Worm (Caenorhabditis elegans) whole organism, L1 larva: ENCODE data around the gene taf-3.

Experiments
- C04F5.9 ChIP-seq: sonication (generic microtip); optimal IDR thresholded peaks from 2 replicates; lab custom pipeline; 2016; ENCODE audit warnings: missing genetic modification characterization, missing compliant biosample characterization
- C16A3.4 ChIP-seq: fragments of 150-350 bp; optimal IDR thresholded peaks from 2 replicates; lab custom pipeline; 2014; ENCODE audit warnings: missing biosample characterization, missing genetic modification characterization
- C34B4.2 ChIP-seq: sonication (generic microtip); optimal IDR thresholded peaks from 2 replicates; lab custom pipeline; 2017; ENCODE audit warnings: mild to moderate bottlenecking, missing genetic modification characterization, missing compliant biosample characterization
- Y116A8C.19 ChIP-seq: sonication (generic microtip); optimal IDR thresholded peaks from 2 replicates; lab custom pipeline; 2016; ENCODE audit warnings: missing compliant biosample characterization, missing genetic modification characterization, borderline replicate concordance
- alr-1 ChIP-seq: fragments of 200-800 bp; sonication (Bioruptor generic); optimal IDR thresholded peaks from 2 replicates; lab custom pipeline; 2018; ENCODE audit warnings: borderline replicate concordance, mild to moderate bottlenecking, missing genetic modification characterization, missing compliant biosample characterization
- aly-2 ChIP-seq: fragments of 150-350 bp; optimal IDR thresholded peaks from 2 replicates; lab custom pipeline; 2014; ENCODE audit warnings: missing biosample characterization, missing genetic modification characterization
- ama-1 ChIP-seq: fragments of 150-350 bp; optimal IDR thresholded peaks from 2 replicates; lab custom pipeline; 2014
- ceh-63 ChIP-seq: fragments of 200-800 bp; sonication (Bioruptor generic); optimal IDR thresholded peaks from 2 replicates; lab custom pipeline; 2018; ENCODE audit warnings: mild to moderate bottlenecking, missing genetic modification characterization, missing compliant biosample characterization
- ceh-8 ChIP-seq: fragments of 200-800 bp; sonication (Bioruptor generic); optimal IDR thresholded peaks from 2 replicates; lab custom pipeline; 2018; ENCODE audit warnings: mild to moderate bottlenecking, missing genetic modification characterization, moderate library complexity, missing compliant biosample characterization
- ceh-82 ChIP-seq, 3 experiments: fragments of 150-350 bp in 1 of 3; sonication (generic microtip) in 2 of 3; optimal IDR thresholded peaks; 2 replicates each; lab custom pipeline; 2014 to 2017; ENCODE audit warnings: missing biosample characterization in 3 of 3, missing genetic modification characterization in 3 of 3
- ceh-88 ChIP-seq: fragments of 200-800 bp; sonication (Bioruptor generic); IDR thresholded peaks from 2 replicates; pipeline ENCODE4 v1.3.6; 2022; ENCODE audit warnings: missing genetic modification characterization, missing compliant biosample characterization
- ceh-90 ChIP-seq: sonication (generic microtip); optimal IDR thresholded peaks from 2 replicates; lab custom pipeline; 2016; ENCODE audit warnings: missing genetic modification characterization, missing compliant biosample characterization
- ces-1 ChIP-seq: fragments of 150-350 bp; optimal IDR thresholded peaks from 2 replicates; lab custom pipeline; 2014; ENCODE audit warnings: missing biosample characterization, missing genetic modification reagents, missing genetic modification characterization
- dpl-1 ChIP-seq, 3 experiments: fragments of 150-350 bp in 2 of 3; sonication (generic microtip) in 1 of 3; optimal IDR thresholded peaks; 2 replicates each; lab custom pipeline; 2014 to 2017; ENCODE audit warnings: missing biosample characterization in 3 of 3, missing genetic modification characterization in 3 of 3, missing genetic modification reagents in 3 of 3
- efl-1 ChIP-seq, 4 experiments: fragments of 150-350 bp; optimal IDR thresholded peaks in 3 of 4; peaks in 1 of 4; 1 replicate in 1 of 4; 2 replicates in 3 of 4; lab custom pipeline; 2014; ENCODE audit warnings: missing biosample characterization in 2 of 4, missing genetic modification characterization in 2 of 4, missing genetic modification reagents in 2 of 4
- efl-3 ChIP-seq: fragments of 200-800 bp; sonication (Bioruptor generic); optimal IDR thresholded peaks from 2 replicates; lab custom pipeline; 2018; ENCODE audit warnings: mild to moderate bottlenecking, missing genetic modification characterization, missing compliant biosample characterization
- elt-3 ChIP-seq, 6 experiments: fragments of 150-350 bp in 1 of 6; sonication (generic microtip); optimal IDR thresholded peaks; 2 replicates each; lab custom pipeline; 2017 to 2018; ENCODE audit warnings: missing biosample characterization in 6 of 6, missing genetic modification characterization in 6 of 6, inconsistent platforms in 1 of 6
- ets-5 ChIP-seq: fragments of 200-800 bp; sonication (Bioruptor generic); IDR thresholded peaks from 2 replicates; pipeline ENCODE4 v1.3.6; 2022; ENCODE audit warnings: missing genetic modification characterization, missing compliant biosample characterization
- fkh-10 ChIP-seq: sonication (generic microtip); optimal IDR thresholded peaks from 2 replicates; lab custom pipeline; 2017; ENCODE audit warnings: missing biosample characterization, missing genetic modification reagents, missing genetic modification characterization
- fkh-4 ChIP-seq: sonication (generic microtip); optimal IDR thresholded peaks from 2 replicates; lab custom pipeline; 2016; ENCODE audit warnings: missing compliant biosample characterization, missing genetic modification characterization, borderline replicate concordance
- fkh-8 ChIP-seq: sonication (generic microtip); optimal IDR thresholded peaks from 2 replicates; lab custom pipeline; 2016; ENCODE audit warnings: mild to moderate bottlenecking, missing genetic modification characterization, missing compliant biosample characterization
- fos-1 ChIP-seq: fragments of 150-350 bp; optimal IDR thresholded peaks from 2 replicates; lab custom pipeline; 2014; ENCODE audit warnings: missing biosample characterization, missing genetic modification characterization
- grh-1 ChIP-seq: fragments of 200-800 bp; sonication (Bioruptor generic); IDR thresholded peaks from 2 replicates; pipeline ENCODE4 v1.3.6; 2022; ENCODE audit warnings: missing genetic modification reagents, missing genetic modification characterization, missing compliant biosample characterization
- hlh-4 ChIP-seq: sonication (generic microtip); optimal IDR thresholded peaks from 2 replicates; lab custom pipeline; 2016; ENCODE audit warnings: mild to moderate bottlenecking, missing genetic modification characterization, missing compliant biosample characterization
- isw-1 ChIP-seq: fragments of 200-800 bp; sonication (Bioruptor generic); IDR thresholded peaks from 2 replicates; pipeline ENCODE4 v1.3.6; 2022; ENCODE audit warnings: missing genetic modification characterization, missing compliant biosample characterization
- jun-1 ChIP-seq: fragments of 150-350 bp; optimal IDR thresholded peaks from 2 replicates; lab custom pipeline; 2014; ENCODE audit warnings: missing biosample characterization, missing genetic modification reagents, missing genetic modification characterization
- lin-35 ChIP-seq, 2 experiments: fragments of 150-350 bp; optimal IDR thresholded peaks; 2 replicates each; lab custom pipeline; 2014; ENCODE audit warnings: missing biosample characterization in 2 of 2, missing genetic modification characterization in 2 of 2, missing genetic modification reagents in 2 of 2
- lin-39 ChIP-seq: fragments of 150-350 bp; optimal IDR thresholded peaks from 2 replicates; lab custom pipeline; 2014; ENCODE audit warnings: missing biosample characterization, missing genetic modification reagents, missing genetic modification characterization
- lsy-2 ChIP-seq, 2 experiments: fragments of 150-350 bp; optimal IDR thresholded peaks; 2 replicates each; lab custom pipeline; 2014; ENCODE audit warnings: missing biosample characterization in 2 of 2, missing genetic modification characterization in 2 of 2
- mab-9 ChIP-seq: fragments of 200-800 bp; sonication (Bioruptor generic); IDR thresholded peaks from 2 replicates; pipeline ENCODE4 v1.3.6; 2022; ENCODE audit warnings: missing genetic modification reagents, missing genetic modification characterization, missing compliant biosample characterization
- mdl-1 ChIP-seq, 2 experiments: fragments of 150-350 bp; optimal IDR thresholded peaks; 2 replicates each; lab custom pipeline; 2014 to 2017; ENCODE audit warnings: missing biosample characterization in 2 of 2, missing genetic modification characterization in 2 of 2, inconsistent platforms in 1 of 2
- nhr-11 ChIP-seq: fragments of 150-350 bp; optimal IDR thresholded peaks from 2 replicates; lab custom pipeline; 2014; ENCODE audit warnings: missing biosample characterization, missing genetic modification characterization
- nhr-19 ChIP-seq: fragments of 200-800 bp; sonication (Bioruptor generic); conservative IDR thresholded peaks from 2 replicates; pipeline ENCODE4 v1.3.6; 2022; ENCODE audit warnings: missing genetic modification characterization, missing compliant biosample characterization
- nhr-237 ChIP-seq: fragments of 150-350 bp; optimal IDR thresholded peaks from 2 replicates; lab custom pipeline; 2014; ENCODE audit warnings: missing biosample characterization, missing genetic modification characterization
- nhr-28 ChIP-seq: fragments of 150-350 bp; optimal IDR thresholded peaks from 2 replicates; lab custom pipeline; 2014; ENCODE audit warnings: missing biosample characterization, missing genetic modification characterization
- nhr-47 ChIP-seq: sonication (generic microtip); optimal IDR thresholded peaks from 2 replicates; lab custom pipeline; 2016; ENCODE audit warnings: mild to moderate bottlenecking, missing genetic modification characterization, moderate library complexity, missing compliant biosample characterization
- nhr-71 ChIP-seq: sonication (generic microtip); optimal IDR thresholded peaks from 2 replicates; lab custom pipeline; 2016; ENCODE audit warnings: mild to moderate bottlenecking, missing genetic modification characterization, moderate library complexity, missing compliant biosample characterization
- pag-3 ChIP-seq: sonication (generic microtip); optimal IDR thresholded peaks from 2 replicates; lab custom pipeline; 2017; ENCODE audit warnings: missing genetic modification characterization, mild to moderate bottlenecking, missing compliant biosample characterization, antibody characterized with exemption, borderline replicate concordance; ENCODE audit not compliant: insufficient read depth
- pax-3 ChIP-seq: fragments of 200-800 bp; sonication (Bioruptor generic); optimal IDR thresholded peaks from 2 replicates; lab custom pipeline; 2018; ENCODE audit warnings: mild to moderate bottlenecking, missing genetic modification characterization, moderate library complexity, missing compliant biosample characterization
- pqm-1 ChIP-seq: sonication (generic microtip); optimal IDR thresholded peaks from 3 replicates; lab custom pipeline; 2017; ENCODE audit warnings: missing biosample characterization, missing genetic modification characterization
- skn-1 ChIP-seq: fragments of 150-350 bp; optimal IDR thresholded peaks from 2 replicates; lab custom pipeline; 2014; ENCODE audit warnings: missing biosample characterization, missing genetic modification characterization
- snpc-4 ChIP-seq: fragments of 150-350 bp; optimal IDR thresholded peaks from 2 replicates; lab custom pipeline; 2014; ENCODE audit warnings: missing biosample characterization, missing genetic modification characterization
- sox-4 ChIP-seq: sonication (generic microtip); optimal IDR thresholded peaks from 2 replicates; lab custom pipeline; 2016; ENCODE audit warnings: missing genetic modification characterization, missing compliant biosample characterization
- sptf-1 ChIP-seq: fragments of 150-350 bp; optimal IDR thresholded peaks from 2 replicates; lab custom pipeline; 2014; ENCODE audit warnings: missing biosample characterization, missing genetic modification characterization
- swsn-7 ChIP-seq: sonication (generic microtip); optimal IDR thresholded peaks from 2 replicates; lab custom pipeline; 2016; ENCODE audit warnings: missing genetic modification characterization, missing compliant biosample characterization
- tbx-2 ChIP-seq: sonication (generic microtip); optimal IDR thresholded peaks from 2 replicates; lab custom pipeline; 2016; ENCODE audit warnings: missing genetic modification characterization, missing compliant biosample characterization
- unc-86 ChIP-seq: sonication (generic microtip); optimal IDR thresholded peaks from 2 replicates; lab custom pipeline; 2016; ENCODE audit warnings: missing genetic modification characterization, missing compliant biosample characterization
- unc-98 ChIP-seq: fragments of 200-800 bp; sonication (Bioruptor generic); IDR thresholded peaks from 2 replicates; pipeline ENCODE4 v1.3.6; 2022; ENCODE audit warnings: missing genetic modification characterization, missing compliant biosample characterization
- vab-15 ChIP-seq: sonication (generic microtip); optimal IDR thresholded peaks from 2 replicates; lab custom pipeline; 2017; ENCODE audit warnings: missing genotype, mild to moderate bottlenecking, missing genetic modification characterization, missing compliant biosample characterization
- xbp-1 ChIP-seq: sonication (generic microtip); optimal IDR thresholded peaks from 2 replicates; lab custom pipeline; 2016; ENCODE audit warnings: missing genetic modification characterization, missing compliant biosample characterization
- zag-1 ChIP-seq: fragments of 150-350 bp; optimal IDR thresholded peaks from 2 replicates; lab custom pipeline; 2014; ENCODE audit warnings: missing biosample characterization, missing genetic modification characterization
- ztf-11 ChIP-seq, 2 experiments: sonication (generic microtip); optimal IDR thresholded peaks; 2 replicates each; lab custom pipeline; 2016 to 2017; ENCODE audit warnings: missing genetic modification characterization in 2 of 2, missing biosample characterization in 1 of 2, missing compliant biosample characterization in 1 of 2

The taf-3 gene

DNA sequence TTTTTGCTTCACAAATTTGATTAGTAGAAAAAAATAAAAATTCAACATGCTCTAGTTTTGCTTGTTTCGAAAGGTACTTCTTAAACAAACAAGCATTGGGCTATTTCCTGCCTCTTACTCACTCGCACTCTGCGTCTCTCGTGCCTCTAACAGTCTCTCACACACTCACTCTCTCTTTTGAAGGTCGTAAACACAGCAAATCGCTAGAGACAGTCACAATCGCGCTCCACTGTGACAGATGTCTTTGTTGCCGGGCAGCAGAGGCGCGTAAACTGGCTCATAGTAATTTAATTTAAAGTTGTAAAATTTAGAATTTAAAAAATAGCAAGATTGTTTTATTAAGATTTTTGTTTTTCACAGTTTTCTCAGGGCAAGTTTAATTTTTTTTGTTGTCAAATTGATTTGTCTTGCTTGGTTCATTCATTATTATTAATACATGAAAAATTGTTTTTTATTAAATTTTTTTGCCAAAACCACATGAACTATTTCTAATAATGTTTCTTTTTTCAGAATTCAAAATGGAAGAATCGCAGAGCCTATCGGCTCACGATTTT lies at the start of gene taf-3:
Gene taf-3, plus strand, starts transcription at position 504 of the 554 bp plus-strand sequence.
- TF ChIP-seq fkh-4, result no peak
- TF ChIP-seq lsy-2 (tag; optimal IDR thresholded peaks at IDR 0.05; lab: Kevin White, UChicago), result peak; percentile 22 to 64
- TF ChIP-seq pqm-1 (tag; lab: Kevin White, UChicago), result no peak
- TF ChIP-seq C16A3.4, result peak; percentile 59
- TF ChIP-seq sox-4, result no peak
- no peak for TF ChIP-seq mab-9 (GFP tag; lab: Robert Waterston, UW)
- TF ChIP-seq fos-1 (tag; lab: Kevin White, UChicago), result peak; percentile 47
- TF ChIP-seq fkh-8, result no peak
- no peak for TF ChIP-seq sptf-1 (tag; lab: Kevin White, UChicago)
- no peak for TF ChIP-seq ztf-11 (tag; optimal IDR thresholded peaks at IDR 0.05; lab: Kevin White, UChicago)
- TF ChIP-seq elt-3 (tag; optimal IDR thresholded peaks at IDR 0.05; lab: Kevin White, UChicago), result no peak
- TF ChIP-seq swsn-7 (tag; lab: Kevin White, UChicago), result peak; percentile 22
- TF ChIP-seq nhr-28 (tag; lab: Kevin White, UChicago), result no peak
- no peak for TF ChIP-seq ces-1 (GFP tag; lab: Kevin White, UChicago)
- no peak for TF ChIP-seq C04F5.9 (tag; lab: Kevin White, UChicago)
- TF ChIP-seq lin-39 (tag; lab: Kevin White, UChicago), result no peak
- TF ChIP-seq hlh-4, result no peak
- no peak for TF ChIP-seq vab-15 (tag; lab: Kevin White, UChicago)
- peak in 1 of 3 experiments; percentile 61 for TF ChIP-seq ceh-82 (tag; optimal IDR thresholded peaks at IDR 0.05; lab: Kevin White, UChicago)
- TF ChIP-seq lin-35 (GFP tag; optimal IDR thresholded peaks at IDR 0.05; lab: Kevin White, UChicago), result peak; percentile 24 to 70
- peak; percentile 43 for TF ChIP-seq tbx-2 (tag; lab: Kevin White, UChicago)
- no peak for TF ChIP-seq snpc-4 (tag; lab: Kevin White, UChicago)
- peak; percentile 36 for TF ChIP-seq skn-1 (tag; lab: Kevin White, UChicago)
- no peak for TF ChIP-seq ama-1 (lab: Kevin White, UChicago)
- no peak for TF ChIP-seq nhr-237 (tag; lab: Kevin White, UChicago)
- TF ChIP-seq ceh-88 (GFP tag; lab: Robert Waterston, UW), result no peak
- TF ChIP-seq pax-3, result no peak
- no peak for TF ChIP-seq zag-1
- no peak for TF ChIP-seq aly-2 (tag; lab: Kevin White, UChicago)
- peak; percentile 30 to 68 for TF ChIP-seq efl-1 (optimal IDR thresholded peaks at IDR 0.05; lab: Kevin White, UChicago)
- no peak for TF ChIP-seq efl-1 (GFP tag; optimal IDR thresholded peaks at IDR 0.05 in 1 of 2; lab: Kevin White, UChicago)
- TF ChIP-seq fkh-10, result no peak
- peak; percentile 15 for TF ChIP-seq xbp-1
- no peak for TF ChIP-seq ceh-63
- no peak for TF ChIP-seq alr-1 (tag; lab: Kevin White, UChicago)
- TF ChIP-seq dpl-1 (GFP tag; optimal IDR thresholded peaks at IDR 0.05; lab: Kevin White, UChicago), result peak in 2 of 3 experiments; percentile 46 to 52
- TF ChIP-seq efl-3 (GFP tag; lab: Kevin White, UChicago), result no peak
- TF ChIP-seq mdl-1 (tag; optimal IDR thresholded peaks at IDR 0.05; lab: Kevin White, UChicago), result peak in 1 of 2 experiments; percentile 60
- TF ChIP-seq jun-1, result no peak
- TF ChIP-seq nhr-19 (GFP tag; lab: Robert Waterston, UW), result no peak
- no peak for TF ChIP-seq grh-1 (GFP tag; lab: Robert Waterston, UW)
- no peak for TF ChIP-seq isw-1
- TF ChIP-seq unc-86 (tag; lab: Kevin White, UChicago), result no peak
- TF ChIP-seq pag-3 (tag; lab: Kevin White, UChicago), result no peak
- TF ChIP-seq unc-98 (GFP tag; lab: Robert Waterston, UW), result no peak
- TF ChIP-seq ceh-90 (tag; lab: Kevin White, UChicago), result no peak
- TF ChIP-seq Y116A8C.19 (tag; lab: Kevin White, UChicago), result no peak
- no peak for TF ChIP-seq ets-5 (GFP tag; lab: Robert Waterston, UW)
- TF ChIP-seq nhr-47, result peak; percentile 33
- peak; percentile 58 for TF ChIP-seq nhr-71 (tag; lab: Kevin White, UChicago)
- TF ChIP-seq nhr-11 (tag; lab: Kevin White, UChicago), result no peak
- no peak for TF ChIP-seq ceh-8
- no peak for TF ChIP-seq C34B4.2 (tag; lab: Kevin White, UChicago)
